Fruit fly (Drosophila melanogaster) whole organism, embryonic: ENCODE results near the gene robl62A.

ENCODE experiments used
- BtbVII ChIP-seq: fragments of 200-800 bp; sonication (Bioruptor generic); optimal IDR thresholded peaks from 3 replicates; lab custom pipeline; 2017; ENCODE audit warnings: missing biosample characterization, mild to moderate bottlenecking, missing genetic modification characterization
- CG13624 ChIP-seq: fragments of 200-800 bp; sonication (Bioruptor generic); optimal IDR thresholded peaks from 2 replicates; lab custom pipeline; 2016; ENCODE audit warnings: missing biosample characterization, missing genetic modification characterization
- CG14441 ChIP-seq: fragments of 200-800 bp; sonication (Bioruptor generic); IDR thresholded peaks from 2 replicates; pipeline ENCODE4 v1.3.6; 2022; ENCODE audit warnings: missing biosample characterization, missing genetic modification characterization
- CG14860 ChIP-seq: fragments of 200-800 bp; sonication (Bioruptor generic); IDR thresholded peaks from 3 replicates; pipeline ENCODE4 v1.3.6; 2022; ENCODE audit warnings: missing biosample characterization, missing genetic modification characterization; ENCODE audit not compliant: partially characterized antibody
- CG15479 ChIP-seq: fragments of 200-800 bp; sonication (Bioruptor generic); optimal IDR thresholded peaks from 3 replicates; lab custom pipeline; 2019; ENCODE audit warnings: missing biosample characterization, mild to moderate bottlenecking, missing genetic modification characterization, moderate library complexity
- CG17361 ChIP-seq: fragments of 200-800 bp; sonication (Bioruptor generic); IDR thresholded peaks from 3 replicates; pipeline ENCODE4 v1.3.6; 2022; ENCODE audit warnings: missing biosample characterization, missing genetic modification characterization
- CG1792 ChIP-seq: fragments of 200-800 bp; sonication (Bioruptor generic); optimal IDR thresholded peaks from 2 replicates; lab custom pipeline; 2016; ENCODE audit warnings: missing biosample characterization, missing genetic modification characterization
- CG18619 ChIP-seq: fragments of 200-800 bp; sonication (Bioruptor generic); optimal IDR thresholded peaks from 3 replicates; lab custom pipeline; 2017; ENCODE audit warnings: missing biosample characterization, mild to moderate bottlenecking, missing genetic modification characterization
- CG2889 ChIP-seq: fragments of 200-800 bp; sonication (Bioruptor generic); IDR thresholded peaks from 3 replicates; pipeline ENCODE4 v1.3.6; 2022; ENCODE audit warnings: missing biosample characterization, missing genetic modification characterization
- CG30431 ChIP-seq: fragments of 200-800 bp; sonication (Bioruptor generic); optimal IDR thresholded peaks from 2 replicates; lab custom pipeline; 2017; ENCODE audit warnings: missing biosample characterization, missing genetic modification characterization
- CG32532 ChIP-seq: fragments of 200-800 bp; sonication (Bioruptor generic); IDR thresholded peaks from 2 replicates; pipeline ENCODE4 v1.3.6; 2022; ENCODE audit warnings: missing biosample characterization, missing genetic modification characterization
- CG34376 ChIP-seq: fragments of 200-800 bp; sonication (Bioruptor generic); optimal IDR thresholded peaks from 2 replicates; lab custom pipeline; 2018; ENCODE audit warnings: missing biosample characterization, mild to moderate bottlenecking, missing genetic modification characterization
- CG3838 ChIP-seq: fragments of 200-800 bp; sonication (Bioruptor generic); optimal IDR thresholded peaks from 3 replicates; lab custom pipeline; 2016; ENCODE audit warnings: missing biosample characterization, missing genetic modification characterization
- CG42726 ChIP-seq: fragments of 200-800 bp; sonication (Bioruptor generic); IDR thresholded peaks from 2 replicates; pipeline ENCODE4 v1.3.6; 2022; ENCODE audit warnings: missing biosample characterization, missing genetic modification characterization; ENCODE audit not compliant: partially characterized antibody
- CG4820 ChIP-seq: fragments of 200-800 bp; sonication (Bioruptor generic); optimal IDR thresholded peaks from 3 replicates; lab custom pipeline; 2016; ENCODE audit warnings: missing biosample characterization, missing genetic modification characterization
- CG7745 ChIP-seq: fragments of 200-800 bp; sonication (Bioruptor generic); optimal IDR thresholded peaks from 2 replicates; lab custom pipeline; 2018; ENCODE audit warnings: missing biosample characterization, mild to moderate bottlenecking, missing genetic modification characterization, moderate library complexity
- CG8388 ChIP-seq: fragments of 200-800 bp; sonication (Bioruptor generic); optimal IDR thresholded peaks from 2 replicates; lab custom pipeline; 2019; ENCODE audit warnings: missing biosample characterization, mild to moderate bottlenecking, missing genetic modification characterization, moderate library complexity
- CG9876 ChIP-seq: fragments of 200-800 bp; sonication (Bioruptor generic); optimal IDR thresholded peaks from 2 replicates; lab custom pipeline; 2016; ENCODE audit warnings: missing biosample characterization, missing genetic modification characterization
- Chrac-16 ChIP-seq: fragments of 200-800 bp; sonication (Bioruptor generic); optimal IDR thresholded peaks from 3 replicates; lab custom pipeline; 2016; ENCODE audit warnings: missing biosample characterization, missing genetic modification characterization
- CoRest ChIP-seq: fragments of 200-800 bp; sonication (Bioruptor generic); optimal IDR thresholded peaks from 3 replicates; lab custom pipeline; 2018; ENCODE audit warnings: missing biosample characterization, mild to moderate bottlenecking, missing genetic modification characterization, moderate library complexity
- CrebB ChIP-seq: fragments of 200-800 bp; sonication (Bioruptor generic); optimal IDR thresholded peaks from 3 replicates; lab custom pipeline; 2018; ENCODE audit warnings: missing biosample characterization, mild to moderate bottlenecking, missing genetic modification characterization
- Eip74EF ChIP-seq, 2 experiments: fragments of 200-800 bp in 1 of 2; fragments of >200 bp in 1 of 2; sonication (Bioruptor generic) in 1 of 2; optimal IDR thresholded peaks; 2 replicates each; lab custom pipeline; 2017 to 2019; ENCODE audit warnings: missing biosample characterization in 2 of 2, missing genetic modification characterization in 2 of 2, mild to moderate bottlenecking in 1 of 2, moderate library complexity in 1 of 2
- HLHmδ ChIP-seq: fragments of 200-800 bp; sonication (Bioruptor generic); optimal IDR thresholded peaks from 2 replicates; lab custom pipeline; 2018; ENCODE audit warnings: missing biosample characterization, mild to moderate bottlenecking, missing genetic modification characterization, moderate library complexity
- Lpt ChIP-seq: fragments of >200 bp; optimal IDR thresholded peaks from 2 replicates; lab custom pipeline; 2018; ENCODE audit warnings: missing biosample characterization, missing genetic modification characterization
- MTF-1 ChIP-seq: fragments of 200-800 bp; sonication (Bioruptor generic); optimal IDR thresholded peaks from 2 replicates; lab custom pipeline; 2018; ENCODE audit warnings: missing biosample characterization, mild to moderate bottlenecking, missing genetic modification characterization, borderline replicate concordance
- Oaz ChIP-seq: fragments of 200-800 bp; sonication (Bioruptor generic); IDR thresholded peaks from 2 replicates; pipeline ENCODE4 v1.3.6; 2022; ENCODE audit warnings: missing biosample characterization, missing genetic modification characterization
- aop ChIP-seq: fragments of 200-800 bp; sonication (Bioruptor generic); IDR thresholded peaks from 2 replicates; pipeline ENCODE4 v1.3.6; 2022; ENCODE audit warnings: missing biosample characterization, missing genetic modification characterization
- ato ChIP-seq: fragments of 200-800 bp; sonication (Bioruptor generic); IDR thresholded peaks from 2 replicates; pipeline ENCODE4 v1.3.6; 2022; ENCODE audit warnings: missing biosample characterization, missing genetic modification characterization; ENCODE audit not compliant: partially characterized antibody
- cad ChIP-seq: fragments of >200 bp; optimal IDR thresholded peaks from 2 replicates; lab custom pipeline; 2017; ENCODE audit warnings: missing biosample characterization, missing genetic modification characterization
- cas ChIP-seq: fragments of 200-800 bp; sonication (Bioruptor generic); IDR thresholded peaks from 2 replicates; pipeline ENCODE4 v1.3.6; 2022; ENCODE audit warnings: missing biosample characterization, missing genetic modification characterization
- chif ChIP-seq, 2 experiments: fragments of 200-800 bp; sonication (Bioruptor generic); optimal IDR thresholded peaks; 3 replicates each; lab custom pipeline; 2016; ENCODE audit warnings: missing biosample characterization in 2 of 2, missing genetic modification characterization in 2 of 2
- crc ChIP-seq: fragments of 200-800 bp; sonication (Bioruptor generic); optimal IDR thresholded peaks from 2 replicates; lab custom pipeline; 2016; ENCODE audit warnings: missing biosample characterization, missing genetic modification characterization
- crol ChIP-seq: fragments of 200-800 bp; sonication (Bioruptor generic); IDR thresholded peaks from 2 replicates; pipeline ENCODE4 v1.3.6; 2022; ENCODE audit warnings: missing biosample characterization, missing genetic modification characterization
- emc ChIP-seq: fragments of 200-800 bp; sonication (Bioruptor generic); optimal IDR thresholded peaks from 2 replicates; lab custom pipeline; 2016; ENCODE audit warnings: missing biosample characterization, missing genetic modification characterization
- fd64A ChIP-seq: fragments of 200-800 bp; sonication (Bioruptor generic); optimal IDR thresholded peaks from 3 replicates; lab custom pipeline; 2018; ENCODE audit warnings: missing biosample characterization, mild to moderate bottlenecking, missing genetic modification characterization
- fru ChIP-seq: fragments of >200 bp; optimal IDR thresholded peaks from 2 replicates; lab custom pipeline; 2017
- ftz-f1 ChIP-seq: fragments of 200-800 bp; sonication (Bioruptor generic); optimal IDR thresholded peaks from 2 replicates; lab custom pipeline; 2016; ENCODE audit warnings: missing biosample characterization, missing genetic modification characterization
- fu2 ChIP-seq: fragments of 200-800 bp; sonication (Bioruptor generic); optimal IDR thresholded peaks from 2 replicates; lab custom pipeline; 2016; ENCODE audit warnings: missing biosample characterization, missing genetic modification characterization
- ham ChIP-seq: fragments of 200-800 bp; sonication (Bioruptor generic); IDR thresholded peaks from 2 replicates; pipeline ENCODE4 v1.3.6; 2022; ENCODE audit warnings: missing biosample characterization, missing genetic modification characterization
- hbn ChIP-seq: fragments of 200-800 bp; sonication (Bioruptor generic); IDR thresholded peaks from 2 replicates; pipeline ENCODE4 v1.3.6; 2022; ENCODE audit warnings: missing biosample characterization, missing genetic modification characterization; ENCODE audit not compliant: partially characterized antibody
- kah ChIP-seq: fragments of 200-800 bp; sonication (Bioruptor generic); optimal IDR thresholded peaks from 2 replicates; lab custom pipeline; 2018; ENCODE audit warnings: missing biosample characterization, mild to moderate bottlenecking, missing genetic modification characterization
- knrl ChIP-seq: fragments of 200-800 bp; sonication (Bioruptor generic); IDR thresholded peaks from 3 replicates; pipeline ENCODE4 v1.3.6; 2022; ENCODE audit warnings: missing biosample characterization, missing genetic modification characterization; ENCODE audit not compliant: partially characterized antibody
- lov ChIP-seq, 2 experiments: fragments of 200-800 bp in 1 of 2; fragments of >200 bp in 1 of 2; sonication (Bioruptor generic) in 1 of 2; IDR thresholded peaks in 1 of 2; optimal IDR thresholded peaks in 1 of 2; 2 replicates in 1 of 2; 3 replicates in 1 of 2; pipeline versions ENCODE4 v1.3.6 to Lab custom; 2017 to 2022; ENCODE audit warnings: missing biosample characterization in 1 of 2, missing genetic modification characterization in 1 of 2
- luna ChIP-seq: fragments of 200-800 bp; sonication (Bioruptor generic); optimal IDR thresholded peaks from 2 replicates; lab custom pipeline; 2016; ENCODE audit warnings: missing biosample characterization, missing genetic modification characterization
- nerfin-2 ChIP-seq: fragments of 200-800 bp; sonication (Bioruptor generic); IDR thresholded peaks from 2 replicates; pipeline ENCODE4 v1.3.6; 2022; ENCODE audit warnings: missing biosample characterization, missing genetic modification characterization; ENCODE audit not compliant: partially characterized antibody
- schlank ChIP-seq: fragments of 200-800 bp; sonication (Bioruptor generic); optimal IDR thresholded peaks from 2 replicates; lab custom pipeline; 2018; ENCODE audit warnings: missing biosample characterization, mild to moderate bottlenecking, missing genetic modification characterization
- slou ChIP-seq: fragments of 200-800 bp; sonication (Bioruptor generic); optimal IDR thresholded peaks from 3 replicates; lab custom pipeline; 2016; ENCODE audit warnings: missing biosample characterization, missing genetic modification characterization
- stwl ChIP-seq: fragments of 200-800 bp; sonication (Bioruptor generic); optimal IDR thresholded peaks from 3 replicates; lab custom pipeline; 2018; ENCODE audit warnings: missing biosample characterization, mild to moderate bottlenecking, missing genetic modification characterization, moderate library complexity
- usp ChIP-seq: fragments of >200 bp; optimal IDR thresholded peaks from 2 replicates; lab custom pipeline; 2017; ENCODE audit warnings: missing biosample characterization, missing genetic modification characterization

The robl62A gene

dm6 chr3L:1517274-1518047 is 40.0 kb downstream of the robl62A start (continued):
- peak; percentile 70 for TF ChIP-seq fu2 (GFP tag; lab: Kevin White, UChicago)
- TF ChIP-seq aop = no peak
- TF ChIP-seq ftz-f1 (GFP tag; lab: Kevin White, UChicago) = no peak
- TF ChIP-seq MTF-1 (GFP tag; lab: Kevin White, UChicago) = peak; percentile 41
- no peak for TF ChIP-seq fru
- TF ChIP-seq fd64A = no peak
- peak; percentile 85 for TF ChIP-seq CG8388 (GFP tag; lab: Kevin White, UChicago)
- no peak for TF ChIP-seq CG7745 (tag; lab: Kevin White, UChicago)
- no peak for TF ChIP-seq cas (GFP tag; lab: Robert Waterston, UW)
- TF ChIP-seq Eip74EF (GFP tag; optimal IDR thresholded peaks at IDR 0.05; lab: Kevin White, UChicago) = no peak
- no peak for TF ChIP-seq kah
- TF ChIP-seq crol (GFP tag; lab: Robert Waterston, UW) = peak; percentile 31; the same call in 1 of the 2 replicates
- TF ChIP-seq CG4820 (GFP tag; lab: Kevin White, UChicago) = peak; percentile 58
- TF ChIP-seq CG42726 = peak; percentile 83
- TF ChIP-seq CG9876 (GFP tag; lab: Kevin White, UChicago) = peak; percentile 29
- no peak for TF ChIP-seq CrebB (tag; lab: Kevin White, UChicago)
- TF ChIP-seq crc (GFP tag; lab: Kevin White, UChicago) = peak; percentile 30
- TF ChIP-seq cad (GFP tag; lab: Kevin White, UChicago) = no peak
- peak; percentile 40 for TF ChIP-seq stwl (tag; lab: Kevin White, UChicago)
- TF ChIP-seq usp (GFP tag; lab: Kevin White, UChicago) = no peak
- TF ChIP-seq CG14860 (GFP tag; lab: Robert Waterston, UW) = peak; percentile 62; the same call in 2 of the 3 replicates
- TF ChIP-seq HLHmδ = no peak
- peak; percentile 65 for TF ChIP-seq nerfin-2 (GFP tag; lab: Robert Waterston, UW)
- TF ChIP-seq CG3838 (GFP tag; lab: Kevin White, UChicago) = no peak
- peak; percentile 74 for TF ChIP-seq CoRest
- TF ChIP-seq ato (GFP tag; lab: Robert Waterston, UW) = peak; percentile 36; the same call in 1 of the 2 replicates
- peak; percentile 58 for TF ChIP-seq emc (GFP tag; lab: Kevin White, UChicago)
- TF ChIP-seq CG30431 = peak; percentile 21
- TF ChIP-seq Chrac-16 (GFP tag; lab: Kevin White, UChicago) = peak; percentile 64
- TF ChIP-seq Lpt (GFP tag; lab: Kevin White, UChicago) = no peak
- TF ChIP-seq slou (GFP tag; lab: Kevin White, UChicago) = no peak
- TF ChIP-seq hbn (GFP tag; lab: Robert Waterston, UW) = peak; percentile 66
- TF ChIP-seq lov (optimal IDR thresholded peaks at IDR 0.05; lab: Kevin White, UChicago) = no peak
- no peak for TF ChIP-seq lov (GFP tag; IDR thresholded peaks at IDR 0.05; lab: Robert Waterston, UW)
- TF ChIP-seq CG14441 (GFP tag; lab: Robert Waterston, UW) = peak; percentile 54; the same call in 1 of the 2 replicates
- no peak for TF ChIP-seq BtbVII (GFP tag; lab: Kevin White, UChicago)
- TF ChIP-seq CG32532 = peak; percentile 52
- TF ChIP-seq CG18619 (GFP tag; lab: Kevin White, UChicago) = peak; percentile 40
- TF ChIP-seq CG2889 = peak; percentile 43; the same call in 1 of the 3 replicates
- no peak for TF ChIP-seq Oaz
- peak; percentile 81 for TF ChIP-seq knrl (GFP tag; lab: Robert Waterston, UW)
- peak; percentile 64 for TF ChIP-seq luna
- TF ChIP-seq CG15479 (GFP tag; lab: Kevin White, UChicago) = no peak
- no peak; the same call in 2 of the 3 replicates for TF ChIP-seq CG17361 (GFP tag; lab: Robert Waterston, UW)
- peak; percentile 69 for TF ChIP-seq CG13624
- no peak for TF ChIP-seq CG34376 (GFP tag; lab: Kevin White, UChicago)
- no peak for TF ChIP-seq schlank (tag; lab: Kevin White, UChicago)
- no peak for TF ChIP-seq CG1792 (GFP tag; lab: Kevin White, UChicago)
- TF ChIP-seq ham (GFP tag; lab: Robert Waterston, UW) = no peak
- peak; percentile 50 to 70 for TF ChIP-seq chif (GFP tag; optimal IDR thresholded peaks at IDR 0.05; lab: Kevin White, UChicago)
